Fruit fly (Drosophila melanogaster): Measurements from ENCODE around the gene Kyat.

Gene Kyat

DNA sequence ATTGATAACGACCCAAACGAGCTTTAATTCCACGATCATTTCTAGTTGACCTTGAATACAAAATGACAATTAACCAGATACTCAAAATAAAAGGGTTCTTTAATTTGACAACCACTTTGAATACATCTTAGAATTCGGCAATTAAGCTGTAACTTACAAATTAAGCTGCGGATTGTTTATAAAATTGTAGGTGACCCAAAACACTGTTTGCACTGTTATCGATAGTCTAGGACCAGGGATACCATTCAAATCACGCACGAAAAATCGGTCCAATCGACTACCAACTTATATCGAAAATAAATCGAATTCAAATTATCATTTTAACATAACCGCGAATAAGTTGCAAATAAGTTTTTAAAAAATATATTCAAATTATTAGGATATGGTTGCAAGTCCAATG is at the start of gene Kyat:
Gene Kyat (minus strand): TSS at position 228 of the 400 bp plus-strand sequence.
- no peak for TF ChIP-seq insv (optimal IDR thresholded peaks at IDR 0.05)
- TF ChIP-seq ttk (optimal IDR thresholded peaks at IDR 0.05) = no peak
- no peak for TF ChIP-seq Sin3A (optimal IDR thresholded peaks at IDR 0.05)
- no peak for TF ChIP-seq h (optimal IDR thresholded peaks at IDR 0.05)
- TF ChIP-seq psq (optimal IDR thresholded peaks at IDR 0.05) = no peak
- TF ChIP-seq Myc (optimal IDR thresholded peaks at IDR 0.05) = no peak

DNA sequence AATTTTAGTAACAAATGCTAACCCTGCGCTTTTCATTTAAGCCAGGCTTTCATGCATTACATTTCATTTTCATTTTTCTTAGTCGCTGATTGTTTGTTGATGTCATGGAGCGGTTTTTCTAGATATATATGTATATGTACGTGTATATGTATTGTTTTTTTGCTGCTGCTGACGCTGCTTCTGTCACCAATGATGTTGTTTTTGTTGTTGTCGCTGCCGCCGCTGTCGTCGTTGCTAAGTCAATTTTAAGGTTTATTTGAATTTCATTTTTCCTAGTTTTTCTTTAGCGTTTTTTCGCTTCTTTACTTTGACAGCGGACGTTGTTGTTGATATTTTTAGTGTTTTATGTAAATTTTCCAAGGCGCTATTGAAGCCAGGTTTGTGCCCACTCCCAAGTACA is 47.8 kb upstream of the Kyat start:
- TF ChIP-seq psq (optimal IDR thresholded peaks at IDR 0.05) (no peak), ttk (optimal IDR thresholded peaks at IDR 0.05) (no peak), h (optimal IDR thresholded peaks at IDR 0.05) (no peak), insv (optimal IDR thresholded peaks at IDR 0.05) (no peak)

DNA sequence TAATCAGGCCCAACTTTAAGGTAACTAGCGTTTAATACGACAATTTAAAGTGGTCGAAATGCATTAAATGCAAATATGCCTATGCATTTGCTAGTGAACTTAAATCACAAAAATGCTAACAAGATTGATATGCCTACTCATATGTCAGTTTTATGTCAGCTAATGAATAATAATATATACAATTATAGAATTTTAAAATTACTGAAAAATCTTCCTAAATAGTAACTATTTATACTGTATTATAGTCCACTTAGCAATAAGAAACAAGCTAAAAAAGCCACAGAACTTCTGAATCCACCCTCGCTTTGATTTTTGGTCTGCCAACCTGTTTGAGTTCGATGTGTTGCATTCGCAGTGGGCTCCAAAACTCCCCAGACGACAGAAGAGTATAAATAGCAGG is 47.4 kb upstream of the Kyat start:
- TF ChIP-seq psq (optimal IDR thresholded peaks at IDR 0.05) (no peak), Myc (optimal IDR thresholded peaks at IDR 0.05) (no peak), h (optimal IDR thresholded peaks at IDR 0.05) (no peak), insv (optimal IDR thresholded peaks at IDR 0.05) (no peak), ttk (optimal IDR thresholded peaks at IDR 0.05) (no peak), Sin3A (optimal IDR thresholded peaks at IDR 0.05) (no peak)

DNA sequence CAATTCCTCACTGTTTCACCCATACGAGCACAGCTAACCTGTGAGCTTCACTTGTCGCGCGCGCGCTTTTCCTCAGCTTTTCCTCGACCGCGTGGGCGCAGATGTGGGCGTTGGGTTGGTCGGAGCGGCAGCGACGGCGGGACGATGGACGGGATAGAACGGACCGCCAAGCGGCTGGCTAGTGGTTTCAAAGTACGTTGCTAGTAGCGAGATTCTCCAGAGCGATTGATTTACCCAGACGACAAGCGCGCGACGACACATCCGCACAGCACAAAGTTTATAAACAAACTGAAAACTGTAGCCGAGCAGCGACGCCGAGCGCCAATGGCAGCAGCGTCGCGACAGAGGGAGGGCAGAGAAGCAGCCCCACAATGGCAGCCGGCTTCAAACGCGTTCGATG is 46.9 kb upstream of the Kyat start, which contains the start of gene CG6959:
Gene CG6959 (minus strand): TSS at position 292 of the 400 bp plus-strand sequence.
- TF ChIP-seq Sin3A (optimal IDR thresholded peaks at IDR 0.05) = no peak
- no peak for TF ChIP-seq h (optimal IDR thresholded peaks at IDR 0.05)
- no peak for TF ChIP-seq psq (optimal IDR thresholded peaks at IDR 0.05)
- no peak for TF ChIP-seq Myc (optimal IDR thresholded peaks at IDR 0.05)

DNA sequence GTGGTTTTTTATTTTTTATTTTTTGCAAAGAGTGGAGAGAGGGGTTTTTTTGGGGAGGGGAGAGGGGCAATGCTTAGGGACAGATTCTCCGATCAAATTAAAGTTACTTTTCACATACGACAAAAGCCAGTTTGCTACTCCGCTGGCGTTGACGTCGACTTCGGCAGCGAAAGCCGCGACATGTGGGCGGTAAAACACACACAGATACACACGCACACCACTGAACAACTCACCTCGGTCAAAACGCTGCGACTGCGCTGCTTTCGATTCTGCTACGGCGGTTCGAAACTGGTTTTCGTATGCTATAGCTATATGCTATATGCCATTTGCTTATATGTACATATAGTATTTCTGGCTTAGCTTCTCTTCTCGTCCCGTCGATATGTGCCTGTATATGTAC is 46.3 kb upstream of the Kyat start:
- no peak for TF ChIP-seq ttk (optimal IDR thresholded peaks at IDR 0.05)
- no peak for TF ChIP-seq psq (optimal IDR thresholded peaks at IDR 0.05)

DNA sequence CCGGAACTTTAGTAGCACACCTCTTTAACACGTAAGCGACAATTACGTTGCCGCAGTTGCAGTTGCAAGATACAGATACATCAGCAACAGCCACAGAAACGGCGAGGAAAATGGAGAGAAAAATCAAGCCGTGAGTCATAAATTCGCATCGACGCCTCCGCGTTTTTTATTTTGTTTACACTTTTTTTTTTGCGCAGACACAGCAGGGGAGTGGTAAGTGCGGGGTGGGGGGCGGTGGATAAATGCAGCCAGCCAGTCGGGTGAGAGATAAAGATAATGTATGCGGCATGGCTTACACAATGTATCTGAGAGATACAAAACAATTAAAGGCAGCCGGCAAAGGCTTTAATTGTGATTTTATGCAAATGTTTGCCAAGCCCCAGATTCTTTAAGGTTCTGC is 42.8 kb upstream of the Kyat start:
- TF ChIP-seq insv (optimal IDR thresholded peaks at IDR 0.05) (no peak), psq (optimal IDR thresholded peaks at IDR 0.05) (no peak), h (optimal IDR thresholded peaks at IDR 0.05) (no peak)

DNA sequence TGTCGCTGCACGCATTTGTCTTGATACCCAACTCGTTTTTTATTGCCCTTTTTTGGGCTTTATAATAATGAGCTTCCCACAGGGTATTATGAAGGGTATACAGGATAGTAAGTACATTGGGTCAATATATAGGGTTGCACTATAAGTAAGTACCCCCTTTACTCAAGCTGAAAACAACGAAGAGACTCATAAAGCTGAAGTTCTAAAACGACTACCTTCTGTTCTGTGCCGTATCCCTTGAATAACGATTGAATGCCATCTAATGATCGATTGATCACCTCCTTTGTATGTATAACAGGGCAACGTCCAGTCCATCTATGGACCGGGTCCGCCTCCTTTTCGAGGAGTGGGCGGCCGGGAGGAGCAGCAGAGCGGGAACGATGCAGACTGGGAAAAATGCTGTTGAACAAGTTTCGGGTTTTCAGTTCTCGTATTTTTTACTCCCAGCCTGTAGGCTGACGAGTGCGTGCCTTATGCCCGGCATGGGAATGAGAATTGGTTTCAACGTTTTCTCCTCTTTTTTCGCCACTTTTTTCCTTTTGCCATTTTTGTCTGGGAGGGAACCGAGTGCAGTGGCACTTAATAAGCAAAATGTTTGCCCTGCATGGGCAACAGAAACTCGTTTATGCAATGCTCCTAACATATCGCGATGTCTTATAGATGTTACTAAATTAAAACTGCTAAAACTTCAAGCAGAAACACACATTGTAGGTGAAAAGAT is 37.4 kb upstream of the Kyat start:
- TF ChIP-seq psq (optimal IDR thresholded peaks at IDR 0.05) (no peak), Sin3A (optimal IDR thresholded peaks at IDR 0.05) (no peak), Myc (optimal IDR thresholded peaks at IDR 0.05) (no peak), h (optimal IDR thresholded peaks at IDR 0.05) (no peak), insv (optimal IDR thresholded peaks at IDR 0.05) (no peak), ttk (optimal IDR thresholded peaks at IDR 0.05) (no peak)

DNA sequence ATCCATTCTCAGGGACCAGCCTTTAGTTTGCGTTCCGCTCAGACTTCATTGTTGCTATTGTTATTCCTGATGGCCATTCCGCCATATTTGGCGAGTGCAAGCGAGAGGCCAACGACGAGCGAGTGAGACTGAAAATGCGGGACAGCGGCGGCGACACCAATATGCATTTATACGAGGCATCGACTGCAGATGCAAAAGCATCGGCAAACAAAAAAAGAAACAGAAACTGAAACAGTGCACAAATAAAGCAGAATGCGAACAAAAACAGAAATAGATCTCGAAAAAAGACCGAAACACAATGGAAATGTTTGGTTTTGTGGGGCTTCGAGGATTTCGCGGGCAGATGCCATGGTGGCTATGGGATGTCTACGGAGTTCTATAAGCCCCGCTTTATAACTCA is 36.8 kb upstream of the Kyat start:
- TF ChIP-seq Myc (optimal IDR thresholded peaks at IDR 0.05) (no peak), psq (optimal IDR thresholded peaks at IDR 0.05) (no peak), insv (optimal IDR thresholded peaks at IDR 0.05) (no peak), ttk (optimal IDR thresholded peaks at IDR 0.05) (no peak), Sin3A (optimal IDR thresholded peaks at IDR 0.05) (no peak), h (optimal IDR thresholded peaks at IDR 0.05) (no peak)

DNA sequence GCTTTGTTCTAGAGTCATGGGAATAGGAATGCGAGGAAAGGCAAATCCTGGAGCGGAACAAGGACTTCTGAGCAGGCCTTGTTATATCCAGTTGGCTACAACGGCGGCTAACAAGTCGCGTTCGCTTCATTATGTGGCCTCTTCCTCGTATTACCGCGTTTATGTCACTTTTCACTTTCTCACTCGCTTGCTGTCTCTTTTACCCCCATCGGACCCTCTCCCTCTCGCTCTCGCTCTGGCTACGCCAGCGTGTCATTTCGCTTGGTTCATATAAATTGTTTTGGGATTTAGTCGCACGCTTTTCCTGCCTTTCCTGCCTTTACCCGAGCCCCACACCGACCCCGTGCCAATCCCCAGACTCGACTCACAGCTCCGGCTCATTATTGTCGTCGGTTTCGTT is 34.0 kb upstream of the Kyat start:
- no peak for TF ChIP-seq h (optimal IDR thresholded peaks at IDR 0.05)
- TF ChIP-seq Sin3A (optimal IDR thresholded peaks at IDR 0.05) = no peak
- TF ChIP-seq insv (optimal IDR thresholded peaks at IDR 0.05) = no peak
- no peak for TF ChIP-seq Myc (optimal IDR thresholded peaks at IDR 0.05)
- TF ChIP-seq psq (optimal IDR thresholded peaks at IDR 0.05) = no peak
- TF ChIP-seq ttk (optimal IDR thresholded peaks at IDR 0.05) = no peak

DNA sequence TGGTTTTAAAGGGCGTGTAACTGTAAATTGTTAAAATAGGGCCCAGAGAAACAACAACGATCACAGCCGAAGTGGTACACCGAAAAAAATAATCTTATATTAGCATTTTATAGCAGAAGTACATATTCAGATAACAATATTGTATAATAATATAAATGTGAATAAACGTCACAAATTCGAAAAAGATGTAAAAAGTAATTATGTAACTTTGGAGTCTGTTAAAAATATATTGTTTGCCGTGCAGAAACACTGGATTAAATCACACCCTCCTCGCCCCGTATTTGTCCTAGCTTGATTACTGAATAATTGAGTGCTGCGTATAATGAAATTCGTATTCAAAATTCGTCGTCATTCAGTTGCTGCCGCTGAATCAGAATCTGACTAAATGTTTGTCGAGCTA is 32.9 kb upstream of the Kyat start:
- no peak for TF ChIP-seq insv (optimal IDR thresholded peaks at IDR 0.05)
- TF ChIP-seq ttk (optimal IDR thresholded peaks at IDR 0.05) = no peak
- TF ChIP-seq h (optimal IDR thresholded peaks at IDR 0.05) = no peak
- no peak for TF ChIP-seq psq (optimal IDR thresholded peaks at IDR 0.05)

DNA sequence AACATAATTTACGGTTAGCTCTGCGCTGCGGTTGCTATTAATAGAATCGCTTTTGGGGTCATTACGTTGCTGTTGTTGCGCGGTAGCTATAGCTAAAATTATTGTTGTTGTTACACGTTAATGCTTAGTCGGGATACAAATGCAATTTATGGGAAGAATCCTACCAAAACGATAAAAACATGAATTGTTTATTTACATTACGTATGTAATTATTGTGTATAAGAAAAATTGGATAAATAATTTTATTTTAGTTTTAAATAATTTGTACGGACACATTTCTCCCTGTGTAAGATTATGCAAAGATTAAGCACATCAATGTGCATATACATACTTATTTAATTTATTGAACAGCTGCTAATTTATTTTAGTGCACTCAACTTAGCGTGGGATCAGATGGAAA is 29.6 kb upstream of the Kyat start:
- no peak for TF ChIP-seq insv (optimal IDR thresholded peaks at IDR 0.05)
- TF ChIP-seq Sin3A (optimal IDR thresholded peaks at IDR 0.05) = no peak
- TF ChIP-seq ttk (optimal IDR thresholded peaks at IDR 0.05) = no peak
- TF ChIP-seq psq (optimal IDR thresholded peaks at IDR 0.05) = no peak
- TF ChIP-seq h (optimal IDR thresholded peaks at IDR 0.05) = no peak
- no peak for TF ChIP-seq Myc (optimal IDR thresholded peaks at IDR 0.05)

DNA sequence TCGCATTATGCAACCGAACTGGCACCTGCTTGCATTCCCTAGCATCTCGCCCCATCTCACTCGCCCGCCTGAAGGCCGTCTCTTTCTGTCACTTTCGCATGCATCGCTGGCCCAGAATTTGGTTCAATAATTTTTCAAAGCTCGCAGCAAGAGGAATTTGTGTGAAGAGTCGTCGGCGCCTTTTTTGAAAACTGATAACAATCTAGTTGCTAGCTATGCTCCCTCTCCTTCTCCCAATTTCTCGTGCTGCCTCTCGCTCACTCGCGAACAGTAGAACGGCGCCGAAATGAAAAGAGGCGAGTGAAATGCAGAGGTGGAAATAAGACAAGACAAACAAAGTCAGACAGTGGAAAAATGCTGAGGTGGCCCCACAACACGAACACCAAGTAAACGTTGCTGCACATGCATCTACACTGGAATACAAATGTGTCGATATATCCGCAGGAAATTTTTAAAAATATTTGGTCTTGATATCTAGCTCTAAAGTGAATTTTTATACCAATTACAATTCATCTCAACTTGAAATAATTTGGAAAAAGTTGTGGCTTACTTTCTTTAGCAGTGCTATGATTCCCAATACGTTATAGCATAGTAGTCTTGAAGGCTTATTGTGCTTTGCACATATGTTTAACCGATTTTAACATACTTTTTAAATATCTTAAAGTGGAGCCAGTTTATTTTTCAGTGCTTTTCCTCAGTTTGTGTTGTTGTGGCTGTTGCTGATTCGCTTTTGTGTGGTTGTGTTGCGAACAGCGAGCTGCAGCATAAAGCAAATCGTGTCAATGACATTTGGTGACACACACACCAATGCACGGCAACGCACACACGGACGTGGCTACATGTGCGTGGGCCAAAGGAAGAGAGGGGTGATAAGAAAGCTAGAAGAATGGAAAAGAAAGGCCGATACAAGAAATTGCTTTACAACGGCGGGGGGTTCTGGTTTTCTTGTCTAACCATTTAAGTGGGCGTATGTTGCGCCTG is 28.9 kb upstream of the Kyat start:
- no peak for TF ChIP-seq Myc (optimal IDR thresholded peaks at IDR 0.05)
- no peak for TF ChIP-seq psq (optimal IDR thresholded peaks at IDR 0.05)
